Worm (Caenorhabditis elegans): ENCODE measurements around the gene dohh-1.

dohh-1 gene

DNA sequence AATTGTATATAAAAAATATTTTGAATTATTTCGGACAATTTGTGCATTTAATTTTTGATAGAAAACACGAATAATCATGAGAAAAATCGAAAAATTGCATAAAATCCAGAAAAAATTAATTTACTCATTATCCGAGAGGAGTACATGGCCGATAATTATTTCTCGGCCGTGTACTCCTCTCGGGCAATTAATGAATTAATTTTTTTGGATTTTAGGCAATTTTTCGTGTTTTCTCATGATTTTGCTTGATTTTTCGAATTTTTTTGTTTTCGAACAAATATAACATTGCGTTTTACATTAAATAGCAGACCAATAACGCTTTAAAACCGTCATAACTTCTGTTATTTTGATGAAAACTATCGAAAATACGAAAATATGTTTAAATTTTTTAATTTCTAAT lies 41.8 kb upstream of the dohh-1 start (continued):
- TF ChIP-seq madf-2 (tag; optimal IDR thresholded peaks at IDR 0.05): no peak
- peak; percentile 47 for TF ChIP-seq unc-42 (tag; optimal IDR thresholded peaks at IDR 0.05)
- TF ChIP-seq Y22D7AL.16 (tag; optimal IDR thresholded peaks at IDR 0.05): no peak
- TF ChIP-seq mec-3 (tag; optimal IDR thresholded peaks at IDR 0.05; ENCODE audit: borderline replicate concordance): no peak
- peak; percentile 81 for TF ChIP-seq C08G9.2 (tag; optimal IDR thresholded peaks at IDR 0.05)
- TF ChIP-seq ceh-19 (GFP tag; optimal IDR thresholded peaks at IDR 0.05): no peak
- no peak for TF ChIP-seq ceh-22 (tag; optimal IDR thresholded peaks at IDR 0.05)
- TF ChIP-seq hlh-30 (tag; optimal IDR thresholded peaks at IDR 0.05; ENCODE audit: insufficient read depth): no peak
- no peak for TF ChIP-seq ceh-45 (GFP tag; IDR thresholded peaks at IDR 0.05)
- TF ChIP-seq pha-4 (tag; optimal IDR thresholded peaks at IDR 0.05): no peak
- TF ChIP-seq F13H6.1 (tag; optimal IDR thresholded peaks at IDR 0.05): peak; percentile 36
- no peak for TF ChIP-seq ceh-9 (tag; optimal IDR thresholded peaks at IDR 0.05)
- no peak for TF ChIP-seq ceh-14 (tag; optimal IDR thresholded peaks at IDR 0.05)
- no peak for TF ChIP-seq ceh-6 (GFP tag; optimal IDR thresholded peaks at IDR 0.05)
- peak; percentile 70 for TF ChIP-seq zip-5 (tag; optimal IDR thresholded peaks at IDR 0.05)
- no peak for TF ChIP-seq dmd-4 (tag; optimal IDR thresholded peaks at IDR 0.05; ENCODE audit: borderline replicate concordance)
- TF ChIP-seq ztf-16 (tag; optimal IDR thresholded peaks at IDR 0.05): no peak
- TF ChIP-seq ceh-24 (tag; optimal IDR thresholded peaks at IDR 0.05): no peak
- TF ChIP-seq K02D7.2 (tag; optimal IDR thresholded peaks at IDR 0.05): no peak
- TF ChIP-seq tbx-7 (tag; optimal IDR thresholded peaks at IDR 0.05): peak; percentile 68
- no peak for TF ChIP-seq odd-2 (tag; optimal IDR thresholded peaks at IDR 0.05)

DNA sequence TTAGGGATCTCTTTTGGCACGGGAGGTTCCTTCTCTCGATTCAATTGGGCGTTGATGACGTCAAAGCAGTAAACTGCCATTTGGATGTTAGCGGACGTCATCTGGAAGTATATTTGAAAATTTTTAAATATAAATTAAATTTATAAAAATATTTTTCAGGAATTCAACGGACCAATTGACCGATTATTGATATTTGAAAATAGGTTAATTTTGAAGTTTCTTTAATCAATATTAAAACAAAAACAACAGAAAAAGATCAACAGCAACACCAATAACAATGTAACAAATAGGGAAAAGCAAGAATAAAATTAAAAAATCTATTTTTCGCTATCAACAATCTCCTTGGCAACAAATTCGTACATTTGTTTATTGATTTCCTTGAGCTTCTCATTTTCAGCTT lies 40.5 kb upstream of the dohh-1 start, which contains the start of gene R166.3:
Gene R166.3, minus strand, starts transcription at position 101 of the 400 bp plus-strand sequence.
- TF ChIP-seq K02D7.2 (tag; optimal IDR thresholded peaks at IDR 0.05) (no peak), tbx-2 (tag; optimal IDR thresholded peaks at IDR 0.05) (no peak), pros-1 (tag; optimal IDR thresholded peaks at IDR 0.05) (no peak), tbx-7 (tag; optimal IDR thresholded peaks at IDR 0.05) (no peak), fkh-6 (tag; optimal IDR thresholded peaks at IDR 0.05) (no peak), pha-4 (tag; optimal IDR thresholded peaks at IDR 0.05) (no peak), ceh-34 (tag; optimal IDR thresholded peaks at IDR 0.05) (no peak), lim-6 (tag; optimal IDR thresholded peaks at IDR 0.05) (no peak), unc-86 (tag; optimal IDR thresholded peaks at IDR 0.05) (no peak), elt-2 (tag; optimal IDR thresholded peaks at IDR 0.05) (no peak), sdc-2 (tag; optimal IDR thresholded peaks at IDR 0.05) (no peak)

DNA sequence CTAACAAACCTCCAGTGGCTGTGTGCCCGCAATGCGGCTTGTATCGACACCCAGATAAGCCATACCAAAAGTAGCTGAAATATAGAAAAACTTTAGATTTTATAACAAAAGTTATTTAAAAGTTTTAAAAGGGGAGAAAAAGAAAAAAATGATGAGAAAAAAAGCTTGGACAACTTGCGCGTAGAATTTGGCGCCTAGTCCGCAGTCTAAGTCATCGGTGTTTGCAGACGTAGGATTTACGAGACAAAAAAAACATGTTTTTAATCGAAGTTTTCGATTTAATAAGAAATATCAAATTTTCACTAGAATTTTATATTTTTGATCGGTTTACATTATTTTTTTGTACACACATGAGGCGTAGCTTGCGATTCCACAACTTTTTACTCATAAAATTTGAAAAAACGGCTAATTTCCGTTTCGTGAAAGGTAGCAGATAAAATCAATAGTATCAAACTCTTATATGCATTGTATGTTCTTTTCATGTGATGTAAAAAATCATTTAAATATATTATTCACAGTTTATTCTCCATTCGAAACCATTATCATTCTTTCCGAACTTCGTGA lies 37.8 kb upstream of the dohh-1 start, which contains the start of gene pro-1:
Gene pro-1, minus strand, starts transcription at position 74 of the 564 bp plus-strand sequence.
- TF ChIP-seq F13H6.1 (tag; optimal IDR thresholded peaks at IDR 0.05) (peak; percentile 29), ceh-45 (GFP tag; IDR thresholded peaks at IDR 0.05) (0 out of 2 replicates have a peak, but pooled peaks have one; percentile 11), ahr-1 (tag; optimal IDR thresholded peaks at IDR 0.05) (no peak), che-1 (tag; optimal IDR thresholded peaks at IDR 0.05) (peak; percentile 10), gmeb-2 (tag; optimal IDR thresholded peaks at IDR 0.05) (peak; percentile 45), elt-2 (tag; optimal IDR thresholded peaks at IDR 0.05) (peak; percentile 43), fkh-10 (GFP tag; optimal IDR thresholded peaks at IDR 0.05) (no peak), Y22D7AL.16 (tag; optimal IDR thresholded peaks at IDR 0.05) (peak; percentile 25), pax-1 (tag; optimal IDR thresholded peaks at IDR 0.05) (peak; percentile 62), dve-1 (tag; optimal IDR thresholded peaks at IDR 0.05) (peak; percentile 19), ama-1 (optimal IDR thresholded peaks at IDR 0.05) (peak; percentile 82), dmd-4 (tag; optimal IDR thresholded peaks at IDR 0.05; ENCODE audit: borderline replicate concordance) (no peak), tbx-2 (tag; optimal IDR thresholded peaks at IDR 0.05) (peak; percentile 17), nfya-1 (tag; optimal IDR thresholded peaks at IDR 0.05) (peak; percentile 43), hlh-13 (GFP tag; optimal IDR thresholded peaks at IDR 0.05) (no peak), rnt-1 (tag; optimal IDR thresholded peaks at IDR 0.05) (no peak), ceh-6 (GFP tag; optimal IDR thresholded peaks at IDR 0.05) (no peak), unc-42 (tag; optimal IDR thresholded peaks at IDR 0.05) (no peak), C38D4.7 (GFP tag; optimal IDR thresholded peaks at IDR 0.05) (no peak), pha-2 (tag; optimal IDR thresholded peaks at IDR 0.05) (no peak), ceh-31 (tag; optimal IDR thresholded peaks at IDR 0.05) (peak; percentile 14)

Data from whole organism, late embryonic.